Worm (Caenorhabditis elegans): ENCODE measurements around the gene W09D10.4.
A peak's percentile ranks its signal among the peaks of the same experiment; 100 is the strongest.

W09D10.4 gene

ce11 chrIII:10708484-10708883, 7.5 kb downstream of the W09D10.4 start:
- TF ChIP-seq unc-39 (tag; optimal IDR thresholded peaks at IDR 0.05) (no peak), pha-4 (tag; optimal IDR thresholded peaks at IDR 0.05) (no peak), blmp-1 (tag; optimal IDR thresholded peaks at IDR 0.05) (no peak)

ce11 chrIII:10707461-10707860, 8.5 kb downstream of the W09D10.4 start, which contains the start of gene mrpl-12:
TSS of gene mrpl-12 (plus strand) at chrIII:10707761.
- TF ChIP-seq snpc-4 (tag; optimal IDR thresholded peaks at IDR 0.05): no peak
- TF ChIP-seq lsy-2 (tag; optimal IDR thresholded peaks at IDR 0.05): no peak
- TF ChIP-seq zip-8 (tag; optimal IDR thresholded peaks at IDR 0.05): no peak
- TF ChIP-seq bed-3 (GFP tag; optimal IDR thresholded peaks at IDR 0.05): no peak
- no peak for TF ChIP-seq cnd-1 (tag; optimal IDR thresholded peaks at IDR 0.05)
- no peak for TF ChIP-seq ces-1 (GFP tag; optimal IDR thresholded peaks at IDR 0.05)
- TF ChIP-seq flh-1 (GFP tag; optimal IDR thresholded peaks at IDR 0.05): no peak
- TF ChIP-seq nhr-28 (tag; optimal IDR thresholded peaks at IDR 0.05): no peak
- no peak for TF ChIP-seq nhr-237 (tag; optimal IDR thresholded peaks at IDR 0.05)

ce11 chrIII:10706972-10707438, 9.0 kb downstream of the W09D10.4 start, which contains the start of the genes Y39A1A.21 and Y39A1A.22:
TSS of gene Y39A1A.21 (minus strand) at chrIII:10707022.
TSS of gene Y39A1A.22 (minus strand) at chrIII:10707028.
- TF ChIP-seq ceh-83 (GFP tag; optimal IDR thresholded peaks at IDR 0.05): no peak
- TF ChIP-seq nhr-12 (tag; optimal IDR thresholded peaks at IDR 0.05): no peak
- peak; percentile 7 for TF ChIP-seq bed-3 (GFP tag; optimal IDR thresholded peaks at IDR 0.05)
- TF ChIP-seq drap-1 (GFP tag; optimal IDR thresholded peaks at IDR 0.05): peak; percentile 9
- TF ChIP-seq nhr-237 (tag; optimal IDR thresholded peaks at IDR 0.05): peak; percentile 55
- peak; percentile 36 for TF ChIP-seq ceh-39 (tag; optimal IDR thresholded peaks at IDR 0.05)
- TF ChIP-seq lin-13 (tag; optimal IDR thresholded peaks at IDR 0.05): peak; percentile 86
- no peak for TF ChIP-seq unc-62 (GFP tag; optimal IDR thresholded peaks at IDR 0.05)
- no peak for TF ChIP-seq blmp-1 (tag; optimal IDR thresholded peaks at IDR 0.05)
- TF ChIP-seq nhr-2 (tag; optimal IDR thresholded peaks at IDR 0.05): no peak
- no peak for TF ChIP-seq mab-5 (tag; optimal IDR thresholded peaks at IDR 0.05)
- TF ChIP-seq tbx-8 (GFP tag; optimal IDR thresholded peaks at IDR 0.05): peak; percentile 30
- TF ChIP-seq hlh-1 (tag; optimal IDR thresholded peaks at IDR 0.05): peak; percentile 31
- peak; percentile 67 for TF ChIP-seq pha-4 (tag; optimal IDR thresholded peaks at IDR 0.05)
- peak; percentile 64 for TF ChIP-seq M03D4.4 (tag; optimal IDR thresholded peaks at IDR 0.05)
- TF ChIP-seq nhr-76 (tag; optimal IDR thresholded peaks at IDR 0.05): no peak
- no peak for TF ChIP-seq snpc-4 (tag; optimal IDR thresholded peaks at IDR 0.05)
- TF ChIP-seq elt-3 (tag; optimal IDR thresholded peaks at IDR 0.05): no peak
- peak; percentile 89 for TF ChIP-seq ces-1 (GFP tag; optimal IDR thresholded peaks at IDR 0.05)
- peak; percentile 83 for TF ChIP-seq sptf-1 (tag; optimal IDR thresholded peaks at IDR 0.05)
- TF ChIP-seq sem-2 (GFP tag; optimal IDR thresholded peaks at IDR 0.05): no peak
- peak; percentile 29 for TF ChIP-seq cnd-1 (tag; optimal IDR thresholded peaks at IDR 0.05)
- TF ChIP-seq flh-1 (GFP tag; optimal IDR thresholded peaks at IDR 0.05): no peak
- no peak for TF ChIP-seq nhr-28 (tag; optimal IDR thresholded peaks at IDR 0.05)
- TF ChIP-seq lin-32 (GFP tag; optimal IDR thresholded peaks at IDR 0.05): peak; percentile 12
- no peak for TF ChIP-seq zip-8 (tag; optimal IDR thresholded peaks at IDR 0.05)
- TF ChIP-seq unc-39 (tag; optimal IDR thresholded peaks at IDR 0.05): peak; percentile 6
- peak; percentile 44 for TF ChIP-seq mep-1 (tag; optimal IDR thresholded peaks at IDR 0.05)
- peak; percentile 34 for TF ChIP-seq unc-120 (tag; optimal IDR thresholded peaks at IDR 0.05; ENCODE audit: poor library complexity, severe bottlenecking)
- no peak for TF ChIP-seq ham-2 (GFP tag; optimal IDR thresholded peaks at IDR 0.05)
- peak; percentile 1 for TF ChIP-seq ceh-43 (GFP tag; optimal IDR thresholded peaks at IDR 0.05)
- TF ChIP-seq ztf-11 (tag; optimal IDR thresholded peaks at IDR 0.05): peak; percentile 8
- TF ChIP-seq elt-1 (tag; optimal IDR thresholded peaks at IDR 0.05; ENCODE audit: borderline replicate concordance, insufficient read depth): no peak
- peak; percentile 64 for TF ChIP-seq mls-2 (tag; optimal IDR thresholded peaks at IDR 0.05)
- peak; percentile 80 for TF ChIP-seq lsy-2 (tag; optimal IDR thresholded peaks at IDR 0.05)

- TF ChIP-seq zip-8 (tag; optimal IDR thresholded peaks at IDR 0.05) (no peak), sem-2 (GFP tag; optimal IDR thresholded peaks at IDR 0.05) (no peak), ceh-83 (GFP tag; optimal IDR thresholded peaks at IDR 0.05) (no peak), elt-3 (tag; optimal IDR thresholded peaks at IDR 0.05) (no peak), pha-4 (tag; optimal IDR thresholded peaks at IDR 0.05) (no peak), ham-2 (GFP tag; optimal IDR thresholded peaks at IDR 0.05) (no peak), nhr-76 (tag; optimal IDR thresholded peaks at IDR 0.05) (no peak), blmp-1 (tag; optimal IDR thresholded peaks at IDR 0.05) (no peak), unc-39 (tag; optimal IDR thresholded peaks at IDR 0.05) (no peak), lin-13 (tag; optimal IDR thresholded peaks at IDR 0.05) (no peak), unc-62 (GFP tag; optimal IDR thresholded peaks at IDR 0.05) (no peak), unc-120 (tag; optimal IDR thresholded peaks at IDR 0.05; ENCODE audit: poor library complexity, severe bottlenecking) (no peak), M03D4.4 (tag; optimal IDR thresholded peaks at IDR 0.05) (no peak), lin-32 (GFP tag; optimal IDR thresholded peaks at IDR 0.05) (no peak), nhr-237 (tag; optimal IDR thresholded peaks at IDR 0.05) (no peak), cnd-1 (tag; optimal IDR thresholded peaks at IDR 0.05) (no peak), nhr-28 (tag; optimal IDR thresholded peaks at IDR 0.05) (no peak), nhr-2 (tag; optimal IDR thresholded peaks at IDR 0.05) (no peak), ztf-11 (tag; optimal IDR thresholded peaks at IDR 0.05) (no peak)
These were observed 9.5 kb downstream of the W09D10.4 start for ce11 chrIII:10706481-10706880.
